Fruit fly (Drosophila melanogaster): ENCODE data around the gene Had1.

DNA sequence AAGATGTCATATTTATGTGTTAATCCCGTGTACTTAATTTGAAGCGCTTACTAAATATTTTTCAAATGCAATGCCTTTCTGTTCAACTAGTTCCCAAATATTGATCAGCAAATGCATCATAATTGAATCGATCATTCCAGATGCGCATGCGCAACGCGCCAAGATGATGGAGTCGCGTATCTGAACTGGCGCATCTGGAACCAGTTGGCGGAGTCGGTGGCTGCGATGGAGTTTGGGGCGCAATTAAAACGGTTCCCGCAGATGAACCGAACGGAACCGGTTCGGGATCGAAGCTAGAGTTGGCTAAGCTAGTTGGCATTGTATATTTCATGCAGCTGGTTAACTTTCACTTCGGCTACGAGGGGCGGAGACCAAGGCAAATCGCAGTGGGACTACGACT is 17.0 kb upstream of the Had1 start, which contains the start of gene CalpC:
- TF ChIP-seq zen2 (GFP tag; IDR thresholded peaks at IDR 0.05; ENCODE audit: partially characterized antibody) (no peak), CG2678 (tag; optimal IDR thresholded peaks at IDR 0.05) (no peak), CG11085 (GFP tag; IDR thresholded peaks at IDR 0.05) (no peak), Chrac-16 (GFP tag; optimal IDR thresholded peaks at IDR 0.05) (no peak), CG12219 (GFP tag; optimal IDR thresholded peaks at IDR 0.05) (no peak)

Data from whole organism, embryonic.